Fruit fly (Drosophila melanogaster): ENCODE measurements around the gene Stam.

Stam gene

DNA sequence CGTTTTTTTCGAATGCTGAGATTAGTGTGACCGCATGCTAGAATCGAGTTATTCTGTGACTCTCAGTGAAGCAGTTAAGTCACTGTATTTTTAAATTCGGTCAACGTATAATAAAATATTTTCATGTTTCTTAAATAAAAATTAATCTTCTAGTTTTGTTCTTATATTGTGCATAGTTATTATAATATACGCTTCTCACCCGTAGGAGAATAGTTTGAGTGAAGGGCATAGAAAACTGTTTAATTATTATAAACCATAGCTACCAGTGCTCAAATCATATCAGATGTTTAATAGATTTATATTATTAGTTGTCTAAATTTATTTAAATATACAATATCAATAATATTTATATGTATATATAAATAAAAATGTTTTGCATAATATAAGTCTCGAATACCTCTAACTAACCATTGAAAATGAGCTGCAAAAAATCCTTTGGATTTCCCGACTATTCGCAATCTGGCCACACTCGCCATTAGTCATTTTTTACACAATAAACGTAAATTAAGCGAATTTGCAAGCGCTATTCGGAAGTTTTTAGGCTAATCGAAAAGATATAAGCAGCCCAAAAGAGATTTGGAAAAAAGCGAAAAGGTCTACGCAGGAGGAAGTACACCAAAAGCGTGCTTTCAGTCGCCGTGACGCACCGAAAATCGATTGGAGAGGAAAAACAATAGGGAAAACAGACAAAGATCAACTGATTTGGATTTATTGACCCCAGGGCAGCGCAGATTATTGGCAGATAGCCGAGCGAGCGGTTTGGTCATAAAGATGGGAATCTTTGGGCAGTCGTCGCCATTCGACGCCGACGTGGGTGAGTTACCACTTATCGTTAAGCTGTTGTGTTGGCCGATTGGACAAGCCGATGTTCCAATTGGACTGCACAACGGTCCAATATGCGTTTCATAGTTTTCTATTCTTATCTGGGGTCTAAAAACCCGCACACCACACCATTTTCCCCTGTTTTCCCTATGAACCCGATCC is at the start of gene Stam, which contains the start of gene aurB (continued):
- TF ChIP-seq Kr (GFP tag; optimal IDR thresholded peaks at IDR 0.05) (no peak), CG18476 (GFP tag; optimal IDR thresholded peaks at IDR 0.05) (no peak), CG10979 (tag; optimal IDR thresholded peaks at IDR 0.05) (peak; percentile 50), CG11247 (GFP tag; IDR thresholded peaks at IDR 0.05) (no peak; the same call in 1 of the 2 replicates), Trl (optimal IDR thresholded peaks at IDR 0.05) (no peak), Trl (GFP tag; optimal IDR thresholded peaks at IDR 0.05) (no peak), Optix (GFP tag; IDR thresholded peaks at IDR 0.05) (no peak), ERR (GFP tag; optimal IDR thresholded peaks at IDR 0.05) (no peak), CG8944 (GFP tag; optimal IDR thresholded peaks at IDR 0.05) (no peak), CG12659 (GFP tag; optimal IDR thresholded peaks at IDR 0.05) (peak; percentile 77), emc (GFP tag; optimal IDR thresholded peaks at IDR 0.05) (no peak), slp2 (GFP tag; optimal IDR thresholded peaks at IDR 0.05) (no peak), tup (GFP tag; optimal IDR thresholded peaks at IDR 0.05) (no peak), CG7786 (GFP tag; optimal IDR thresholded peaks at IDR 0.05) (no peak), ham (GFP tag; IDR thresholded peaks at IDR 0.05) (no peak), lola (GFP tag; optimal IDR thresholded peaks at IDR 0.05) (peak in 1 of 3 experiments; percentile 64), CG2202 (tag; optimal IDR thresholded peaks at IDR 0.05) (peak; percentile 5), luna (GFP tag; optimal IDR thresholded peaks at IDR 0.05) (no peak), lov (optimal IDR thresholded peaks at IDR 0.05) (no peak), lov (GFP tag; IDR thresholded peaks at IDR 0.05) (no peak), tx (GFP tag; optimal IDR thresholded peaks at IDR 0.05) (no peak), zen2 (GFP tag; IDR thresholded peaks at IDR 0.05; ENCODE audit: partially characterized antibody) (no peak), prd (optimal IDR thresholded peaks at IDR 0.05) (no peak), prd (GFP tag; IDR thresholded peaks at IDR 0.05) (peak; percentile 61), CG6813 (GFP tag; optimal IDR thresholded peaks at IDR 0.05) (no peak), Bdp1 (GFP tag; optimal IDR thresholded peaks at IDR 0.05) (no peak), CG6254 (GFP tag; optimal IDR thresholded peaks at IDR 0.05) (peak; percentile 18), CG11085 (GFP tag; IDR thresholded peaks at IDR 0.05) (no peak), CG15696 (tag; optimal IDR thresholded peaks at IDR 0.05) (peak; percentile 64), CTCF (GFP tag; optimal IDR thresholded peaks at IDR 0.05) (no peak), ac (GFP tag; optimal IDR thresholded peaks at IDR 0.05) (no peak), slbo (GFP tag; IDR thresholded peaks at IDR 0.05) (peak; percentile 47; the same call in 1 of the 2 replicates), TFAM (GFP tag; optimal IDR thresholded peaks at IDR 0.05) (no peak), CrebB (tag; optimal IDR thresholded peaks at IDR 0.05) (no peak), ssp (GFP tag; IDR thresholded peaks at IDR 0.05) (0 out of 2 replicates have a peak, but pooled peaks have one; percentile 34), Asciz (GFP tag; optimal IDR thresholded peaks at IDR 0.05) (peak; percentile 43), btn (GFP tag; optimal IDR thresholded peaks at IDR 0.05) (no peak), CG3726 (GFP tag; IDR thresholded peaks at IDR 0.05) (no peak), CG1647 (GFP tag; optimal IDR thresholded peaks at IDR 0.05) (no peak), CG4707 (GFP tag; optimal IDR thresholded peaks at IDR 0.05) (no peak), CG10366 (GFP tag; IDR thresholded peaks at IDR 0.05) (peak; percentile 24), CG11398 (GFP tag; optimal IDR thresholded peaks at IDR 0.05) (no peak), Pdp1 (GFP tag; optimal IDR thresholded peaks at IDR 0.05) (peak in 1 of 2 experiments; percentile 43), CG10209 (GFP tag; optimal IDR thresholded peaks at IDR 0.05) (peak; percentile 49), CG16779 (GFP tag; IDR thresholded peaks at IDR 0.05) (no peak), Ets97D (GFP tag; optimal IDR thresholded peaks at IDR 0.05) (peak; percentile 11), CG1792 (GFP tag; optimal IDR thresholded peaks at IDR 0.05) (no peak), Dfd (GFP tag; optimal IDR thresholded peaks at IDR 0.05) (no peak), ara (GFP tag; IDR thresholded peaks at IDR 0.05) (no peak), CG4617 (GFP tag; optimal IDR thresholded peaks at IDR 0.05; ENCODE audit: borderline replicate concordance) (peak; percentile 56)
